Fruit fly (Drosophila melanogaster) whole organism, embryonic: ENCODE results near the gene CG31388.
A peak's percentile ranks its signal among the peaks of the same experiment; 100 is the strongest.

Experiments
- ATbp ChIP-seq: fragments of 200-800 bp; sonication (Bioruptor generic); optimal IDR thresholded peaks from 2 replicates; lab custom pipeline; 2017; ENCODE audit warnings: missing biosample characterization, mild to moderate bottlenecking, missing genetic modification characterization, missing genetic modification reagents
- CG10654 ChIP-seq: fragments of 200-800 bp; sonication (Bioruptor generic); optimal IDR thresholded peaks from 2 replicates; lab custom pipeline; 2016; ENCODE audit warnings: missing biosample characterization, missing genetic modification characterization
- CG11085 ChIP-seq: fragments of 200-800 bp; sonication (Bioruptor generic); IDR thresholded peaks from 2 replicates; pipeline ENCODE4 v1.3.6; 2022; ENCODE audit warnings: missing biosample characterization, missing genetic modification characterization
- CG11398 ChIP-seq: fragments of 200-800 bp; sonication (Bioruptor generic); optimal IDR thresholded peaks from 2 replicates; lab custom pipeline; 2016; ENCODE audit warnings: missing biosample characterization, missing genetic modification characterization
- CG12155 ChIP-seq: fragments of 200-800 bp; sonication (Bioruptor generic); optimal IDR thresholded peaks from 3 replicates; lab custom pipeline; 2016; ENCODE audit warnings: missing biosample characterization, missing genetic modification characterization
- CG1233 ChIP-seq: fragments of 200-800 bp; sonication (Bioruptor generic); optimal IDR thresholded peaks from 4 replicates; lab custom pipeline; 2018; ENCODE audit warnings: missing biosample characterization, mild to moderate bottlenecking, missing genetic modification characterization
- CG13123 ChIP-seq: fragments of 200-800 bp; sonication (Bioruptor generic); optimal IDR thresholded peaks from 2 replicates; lab custom pipeline; 2016; ENCODE audit warnings: missing biosample characterization, missing genetic modification characterization
- CG13296 ChIP-seq: fragments of 200-800 bp; sonication (Bioruptor generic); optimal IDR thresholded peaks from 3 replicates; lab custom pipeline; 2018; ENCODE audit warnings: missing biosample characterization, mild to moderate bottlenecking, missing genetic modification characterization
- CG14014 ChIP-seq: fragments of 200-800 bp; sonication (Bioruptor generic); IDR thresholded peaks from 2 replicates; pipeline ENCODE4 v1.3.6; 2022; ENCODE audit warnings: missing biosample characterization, missing genetic modification characterization
- CG14050 ChIP-seq: fragments of 200-800 bp; sonication (Bioruptor generic); IDR thresholded peaks from 3 replicates; pipeline ENCODE4 v1.3.6; 2022; ENCODE audit warnings: missing biosample characterization, missing genetic modification characterization
- CG15601 ChIP-seq: fragments of 200-800 bp; sonication (Bioruptor generic); optimal IDR thresholded peaks from 3 replicates; lab custom pipeline; 2019; ENCODE audit warnings: missing biosample characterization, mild to moderate bottlenecking, missing genetic modification characterization, moderate library complexity
- CG1602 ChIP-seq: fragments of 200-800 bp; sonication (Bioruptor generic); optimal IDR thresholded peaks from 3 replicates; lab custom pipeline; 2016; ENCODE audit warnings: missing biosample characterization, missing genetic modification characterization
- CG16779 ChIP-seq: fragments of 200-800 bp; sonication (Bioruptor generic); IDR thresholded peaks from 2 replicates; pipeline ENCODE4 v1.3.6; 2022; ENCODE audit warnings: missing biosample characterization, missing genetic modification characterization
- CG17802 ChIP-seq: fragments of 200-800 bp; sonication (Bioruptor generic); optimal IDR thresholded peaks from 2 replicates; lab custom pipeline; 2018; ENCODE audit warnings: missing biosample characterization, mild to moderate bottlenecking, missing genetic modification characterization, moderate library complexity
- CG18262 ChIP-seq: fragments of 200-800 bp; optimal IDR thresholded peaks from 3 replicates; lab custom pipeline; 2019; ENCODE audit warnings: missing biosample characterization, mild to moderate bottlenecking, missing genetic modification characterization, moderate library complexity
- CG1832 ChIP-seq: fragments of 200-800 bp; sonication (Bioruptor generic); optimal IDR thresholded peaks from 2 replicates; lab custom pipeline; 2017; ENCODE audit warnings: missing biosample characterization, mild to moderate bottlenecking, missing genetic modification characterization, inconsistent platforms
- CG2889 ChIP-seq: fragments of 200-800 bp; sonication (Bioruptor generic); IDR thresholded peaks from 3 replicates; pipeline ENCODE4 v1.3.6; 2022; ENCODE audit warnings: missing biosample characterization, missing genetic modification characterization
- CG3065 ChIP-seq: fragments of 200-800 bp; sonication (Bioruptor generic); optimal IDR thresholded peaks from 2 replicates; lab custom pipeline; 2016; ENCODE audit warnings: missing biosample characterization, missing genetic modification characterization
- CG42726 ChIP-seq: fragments of 200-800 bp; sonication (Bioruptor generic); IDR thresholded peaks from 2 replicates; pipeline ENCODE4 v1.3.6; 2022; ENCODE audit warnings: missing biosample characterization, missing genetic modification characterization; ENCODE audit not compliant: partially characterized antibody
- CG4360 ChIP-seq: fragments of 200-800 bp; sonication (Bioruptor generic); IDR thresholded peaks from 2 replicates; pipeline ENCODE4 v1.3.6; 2022; ENCODE audit warnings: missing biosample characterization, missing genetic modification characterization
- CG4820 ChIP-seq: fragments of 200-800 bp; sonication (Bioruptor generic); optimal IDR thresholded peaks from 3 replicates; lab custom pipeline; 2016; ENCODE audit warnings: missing biosample characterization, missing genetic modification characterization
- CG8359 ChIP-seq: fragments of 200-800 bp; sonication (Bioruptor generic); optimal IDR thresholded peaks from 2 replicates; lab custom pipeline; 2017; ENCODE audit warnings: missing biosample characterization, mild to moderate bottlenecking, missing genetic modification characterization, borderline replicate concordance
- CHES-1-like ChIP-seq: fragments of 200-800 bp; sonication (Bioruptor generic); optimal IDR thresholded peaks from 2 replicates; lab custom pipeline; 2016; ENCODE audit warnings: missing biosample characterization, missing genetic modification characterization
- CkIIα-i1 ChIP-seq: fragments of 200-800 bp; sonication (Bioruptor generic); IDR thresholded peaks from 2 replicates; pipeline ENCODE4 v1.3.6; 2022; ENCODE audit warnings: missing biosample characterization, missing genetic modification characterization
- Ets97D ChIP-seq: fragments of 200-800 bp; sonication (Bioruptor generic); optimal IDR thresholded peaks from 3 replicates; lab custom pipeline; 2016; ENCODE audit warnings: missing biosample characterization, missing genetic modification characterization
- HHEX ChIP-seq: fragments of 200-800 bp; sonication (Bioruptor generic); optimal IDR thresholded peaks from 3 replicates; lab custom pipeline; 2017; ENCODE audit warnings: missing biosample characterization, mild to moderate bottlenecking, missing genetic modification characterization, missing genetic modification reagents
- Med ChIP-seq: fragments of 200-800 bp; sonication (Bioruptor generic); peaks from one replicate; lab custom pipeline; 2016; ENCODE audit warnings: missing biosample characterization, missing genetic modification characterization, mild to moderate bottlenecking, inconsistent platforms, moderate library complexity
- Ravus ChIP-seq: fragments of 200-800 bp; sonication (Bioruptor generic); IDR thresholded peaks from 2 replicates; pipeline ENCODE4 v1.3.6; 2022; ENCODE audit warnings: missing biosample characterization, missing genetic modification characterization
- aop ChIP-seq: fragments of 200-800 bp; sonication (Bioruptor generic); IDR thresholded peaks from 2 replicates; pipeline ENCODE4 v1.3.6; 2022; ENCODE audit warnings: missing biosample characterization, missing genetic modification characterization
- ase ChIP-seq: fragments of 200-800 bp; sonication (Bioruptor generic); IDR thresholded peaks from 3 replicates; pipeline ENCODE4 v1.3.6; 2022; ENCODE audit warnings: missing biosample characterization, missing genetic modification characterization
- bab2 ChIP-seq: fragments of 200-800 bp; sonication (Bioruptor generic); optimal IDR thresholded peaks from 2 replicates; lab custom pipeline; 2016; ENCODE audit warnings: missing biosample characterization, missing genetic modification characterization
- bbx ChIP-seq: fragments of 200-800 bp; sonication (Bioruptor generic); IDR thresholded peaks from 2 replicates; pipeline ENCODE4 v1.3.6; 2022; ENCODE audit warnings: missing biosample characterization, missing genetic modification characterization; ENCODE audit not compliant: partially characterized antibody
- caup ChIP-seq: fragments of 200-800 bp; sonication (Bioruptor generic); optimal IDR thresholded peaks from 3 replicates; lab custom pipeline; 2017; ENCODE audit warnings: missing biosample characterization, mild to moderate bottlenecking, missing genetic modification characterization, moderate library complexity; ENCODE audit not compliant: severe bottlenecking
- chm ChIP-seq: fragments of 200-800 bp; sonication (Bioruptor generic); IDR thresholded peaks from 2 replicates; pipeline ENCODE4 v1.3.6; 2022; ENCODE audit warnings: missing biosample characterization, missing genetic modification characterization
- dmrt11E ChIP-seq: fragments of 200-800 bp; sonication (Bioruptor generic); optimal IDR thresholded peaks from 3 replicates; lab custom pipeline; 2018; ENCODE audit warnings: missing biosample characterization, mild to moderate bottlenecking, missing genetic modification characterization, moderate library complexity
- dysf ChIP-seq: fragments of 200-800 bp; sonication (Bioruptor generic); IDR thresholded peaks from 3 replicates; pipeline ENCODE4 v1.3.6; 2022; ENCODE audit warnings: missing biosample characterization, missing genetic modification characterization
- ems ChIP-seq: fragments of 200-800 bp; sonication (Bioruptor generic); optimal IDR thresholded peaks from 3 replicates; lab custom pipeline; 2016; ENCODE audit warnings: missing biosample characterization, missing genetic modification characterization
- en ChIP-seq: fragments of 200-800 bp; sonication (Bioruptor generic); optimal IDR thresholded peaks from 2 replicates; lab custom pipeline; 2016; ENCODE audit warnings: missing biosample characterization, missing genetic modification characterization
- fd96Cb ChIP-seq: fragments of 200-800 bp; sonication (Bioruptor generic); optimal IDR thresholded peaks from 2 replicates; lab custom pipeline; 2018; ENCODE audit warnings: missing biosample characterization, mild to moderate bottlenecking, missing genetic modification characterization, moderate library complexity
- gcm2 ChIP-seq: fragments of 200-800 bp; sonication (Bioruptor generic); optimal IDR thresholded peaks from 2 replicates; lab custom pipeline; 2016; ENCODE audit warnings: missing biosample characterization, missing genetic modification characterization
- gsb-n ChIP-seq: fragments of 200-800 bp; sonication (Bioruptor generic); optimal IDR thresholded peaks from 3 replicates; lab custom pipeline; 2018; ENCODE audit warnings: missing biosample characterization, mild to moderate bottlenecking, missing genetic modification characterization
- lov ChIP-seq, 2 experiments: fragments of 200-800 bp in 1 of 2; fragments of >200 bp in 1 of 2; sonication (Bioruptor generic) in 1 of 2; IDR thresholded peaks in 1 of 2; optimal IDR thresholded peaks in 1 of 2; 2 replicates in 1 of 2; 3 replicates in 1 of 2; pipeline versions ENCODE4 v1.3.6 to Lab custom; 2017 to 2022; ENCODE audit warnings: missing biosample characterization in 1 of 2, missing genetic modification characterization in 1 of 2
- nerfin-1 ChIP-seq: fragments of 200-800 bp; sonication (Bioruptor generic); optimal IDR thresholded peaks from 3 replicates; lab custom pipeline; 2019; ENCODE audit warnings: missing biosample characterization, mild to moderate bottlenecking, missing genetic modification characterization, moderate library complexity
- ranshi ChIP-seq: fragments of 200-800 bp; sonication (Bioruptor generic); IDR thresholded peaks from 2 replicates; pipeline ENCODE4 v1.3.6; 2022; ENCODE audit warnings: missing biosample characterization, missing genetic modification characterization
- slbo ChIP-seq: fragments of 200-800 bp; sonication (Bioruptor generic); IDR thresholded peaks from 2 replicates; pipeline ENCODE4 v1.3.6; 2022; ENCODE audit warnings: missing biosample characterization, missing genetic modification characterization
- sob ChIP-seq: fragments of 200-800 bp; sonication (Bioruptor generic); IDR thresholded peaks from 2 replicates; pipeline ENCODE4 v1.3.6; 2022; ENCODE audit warnings: missing biosample characterization, missing genetic modification characterization
- sr ChIP-seq: fragments of 200-800 bp; sonication (Bioruptor generic); IDR thresholded peaks from 3 replicates; pipeline ENCODE4 v1.3.6; 2022; ENCODE audit warnings: missing biosample characterization, missing genetic modification characterization
- stwl ChIP-seq: fragments of 200-800 bp; sonication (Bioruptor generic); optimal IDR thresholded peaks from 3 replicates; lab custom pipeline; 2018; ENCODE audit warnings: missing biosample characterization, mild to moderate bottlenecking, missing genetic modification characterization, moderate library complexity
- usp ChIP-seq: fragments of >200 bp; optimal IDR thresholded peaks from 2 replicates; lab custom pipeline; 2017; ENCODE audit warnings: missing biosample characterization, missing genetic modification characterization
- wor ChIP-seq: fragments of 200-800 bp; sonication (Bioruptor generic); IDR thresholded peaks from 2 replicates; pipeline ENCODE4 v1.3.6; 2022; ENCODE audit warnings: missing biosample characterization, missing genetic modification characterization

CG31388 gene

DNA sequence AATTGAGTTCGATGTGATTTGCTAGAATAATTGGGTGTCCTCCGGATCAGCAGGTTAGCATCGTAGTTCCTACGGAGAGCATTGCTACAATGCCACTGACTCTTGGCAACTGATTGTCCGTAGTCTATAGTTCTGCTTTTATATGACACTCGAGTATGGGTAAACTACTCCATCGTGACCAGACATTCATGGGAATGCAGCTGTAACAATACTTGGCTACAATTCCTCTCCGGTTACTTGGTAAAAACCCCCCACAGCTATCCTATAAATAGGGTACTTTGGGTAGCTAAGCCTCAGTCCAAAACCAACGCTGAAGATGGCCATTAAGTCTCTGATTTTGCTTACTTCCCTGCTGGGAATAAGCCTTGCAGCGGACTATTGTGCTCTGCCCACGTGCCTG lies 12.4 kb upstream of the CG31388 start, which contains the start of gene scpr-C:
Gene scpr-C, plus strand, starts transcription at position 301 of the 400 bp plus-strand sequence.
- TF ChIP-seq CG4820 (GFP tag; lab: Kevin White, UChicago) (no peak), CG3065 (GFP tag; lab: Kevin White, UChicago) (no peak), fd96Cb (no peak), CG14014 (GFP tag; lab: Robert Waterston, UW) (no peak), bab2 (no peak), aop (GFP tag; lab: Robert Waterston, UW) (no peak), nerfin-1 (no peak), CG42726 (GFP tag; lab: Robert Waterston, UW) (0 out of 2 replicates have a peak, but pooled peaks have one; percentile 17), CG16779 (GFP tag; lab: Robert Waterston, UW) (0 out of 2 replicates have a peak, but pooled peaks have one; percentile 13), gcm2 (GFP tag; lab: Kevin White, UChicago) (no peak), CG2889 (GFP tag; lab: Robert Waterston, UW) (no peak), Med (GFP tag; lab: Kevin White, UChicago) (peak; percentile 76), ranshi (GFP tag; lab: Robert Waterston, UW) (no peak), sob (peak; percentile 14; the same call in 1 of the 2 replicates), CG1602 (no peak), chm (peak; percentile 41; the same call in 1 of the 2 replicates), caup (GFP tag; lab: Kevin White, UChicago) (no peak), dmrt11E (no peak), usp (GFP tag; lab: Kevin White, UChicago) (no peak)
- TF ChIP-seq, all 482 proteins: peak for 5

dm6 chr3R:11226496-11226895 lies 11.1 kb upstream of the CG31388 start, which contains the start of gene CG17726:
Gene CG17726 (plus strand): TSS chr3R:11226762.
- TF ChIP-seq HHEX (peak; percentile 91), wor (GFP tag; lab: Robert Waterston, UW) (peak; percentile 97), lov (optimal IDR thresholded peaks at IDR 0.05; lab: Kevin White, UChicago) (no peak), lov (GFP tag; IDR thresholded peaks at IDR 0.05; lab: Robert Waterston, UW) (peak; percentile 98), CG17802 (tag; lab: Kevin White, UChicago) (peak; percentile 69), slbo (GFP tag; lab: Robert Waterston, UW) (peak; percentile 98), Ets97D (GFP tag; lab: Kevin White, UChicago) (peak; percentile 46), ATbp (GFP tag; lab: Kevin White, UChicago) (peak; percentile 95), CkIIα-i1 (peak; percentile 68), CG11398 (peak; percentile 82), ase (GFP tag; lab: Robert Waterston, UW) (peak; percentile 98), CG8359 (GFP tag; lab: Kevin White, UChicago) (peak; percentile 83), bbx (GFP tag; lab: Robert Waterston, UW) (no peak), CG1233 (GFP tag; lab: Kevin White, UChicago) (peak; percentile 91), ems (GFP tag; lab: Kevin White, UChicago) (peak; percentile 87), nerfin-1 (peak; percentile 93), CG15601 (tag; lab: Kevin White, UChicago) (peak; percentile 97), CG18262 (tag; lab: Kevin White, UChicago) (peak; percentile 98), CG12155 (GFP tag; lab: Kevin White, UChicago) (peak; percentile 95), en (GFP tag; lab: Kevin White, UChicago) (peak; percentile 68), CG1602 (peak; percentile 98), CG10654 (peak; percentile 93), CG11085 (GFP tag; lab: Robert Waterston, UW) (peak; percentile 89), CHES-1-like (GFP tag; lab: Kevin White, UChicago) (peak; percentile 84), stwl (tag; lab: Kevin White, UChicago) (peak; percentile 80), CG13123 (GFP tag; lab: Kevin White, UChicago) (peak; percentile 90), CG1832 (no peak), CG14050 (peak; percentile 98), fd96Cb (peak; percentile 97), dysf (peak; percentile 98), CG4360 (GFP tag; lab: Robert Waterston, UW) (peak; percentile 82), CG13296 (peak; percentile 96), sr (GFP tag; lab: Robert Waterston, UW) (peak; percentile 76; the same call in 1 of the 3 replicates), Ravus (GFP tag; lab: Robert Waterston, UW) (peak; percentile 95), gsb-n (tag; lab: Kevin White, UChicago) (peak; percentile 99)
